Fruit fly (Drosophila melanogaster) whole organism, prepupa: ENCODE results near the gene CG1635.

Source experiments
- Blimp-1 ChIP-seq: fragments of 200-800 bp; sonication (Bioruptor generic); optimal IDR thresholded peaks from 3 replicates; lab custom pipeline; 2017; ENCODE audit warnings: missing biosample characterization, missing genetic modification characterization, mild to moderate bottlenecking, moderate library complexity, missing genetic modification reagents
- CG10631 ChIP-seq: fragments of 200-800 bp; sonication (Bioruptor generic); optimal IDR thresholded peaks from 2 replicates; lab custom pipeline; 2016; ENCODE audit warnings: missing biosample characterization, missing genetic modification characterization
- CG11294 ChIP-seq: fragments of 200-800 bp; sonication (Bioruptor generic); IDR thresholded peaks from 2 replicates; pipeline ENCODE4 v1.3.6; 2022; ENCODE audit warnings: missing biosample characterization, missing genetic modification characterization
- CG11762 ChIP-seq: fragments of 200-800 bp; sonication (Bioruptor generic); optimal IDR thresholded peaks from 3 replicates; lab custom pipeline; 2016; ENCODE audit warnings: missing biosample characterization, missing genetic modification characterization; ENCODE audit not compliant: insufficient read depth
- CG11902 ChIP-seq: fragments of 200-800 bp; sonication (Bioruptor generic); optimal IDR thresholded peaks from 3 replicates; lab custom pipeline; 2016; ENCODE audit warnings: missing biosample characterization, missing genetic modification characterization
- CG15336 ChIP-seq: fragments of 200-800 bp; sonication (Bioruptor generic); IDR thresholded peaks from 2 replicates; pipeline ENCODE4 v1.3.6; 2022; ENCODE audit warnings: missing biosample characterization, missing genetic modification characterization
- CG1621 ChIP-seq: fragments of 200-800 bp; sonication (Bioruptor generic); optimal IDR thresholded peaks from 3 replicates; lab custom pipeline; 2018; ENCODE audit warnings: missing biosample characterization, mild to moderate bottlenecking, missing genetic modification characterization
- CG16779 ChIP-seq: fragments of 200-800 bp; sonication (Bioruptor generic); optimal IDR thresholded peaks from 3 replicates; lab custom pipeline; 2017; ENCODE audit warnings: missing biosample characterization, mild to moderate bottlenecking, missing genetic modification characterization
- CG3032 ChIP-seq: fragments of 200-800 bp; optimal IDR thresholded peaks from 2 replicates; lab custom pipeline; 2019; ENCODE audit warnings: missing biosample characterization, mild to moderate bottlenecking, missing genetic modification characterization, moderate library complexity
- CG31627 ChIP-seq: fragments of 200-800 bp; sonication (Bioruptor generic); optimal IDR thresholded peaks from 3 replicates; lab custom pipeline; 2016; ENCODE audit warnings: missing biosample characterization, missing genetic modification characterization
- CG32006 ChIP-seq: fragments of 200-800 bp; sonication (Bioruptor generic); optimal IDR thresholded peaks from 3 replicates; lab custom pipeline; 2017; ENCODE audit warnings: missing biosample characterization, mild to moderate bottlenecking, missing genetic modification characterization
- CG34406 ChIP-seq: fragments of 200-800 bp; sonication (Bioruptor generic); optimal IDR thresholded peaks from 3 replicates; lab custom pipeline; 2016; ENCODE audit warnings: missing biosample characterization, missing genetic modification characterization
- CG4318 ChIP-seq: fragments of 200-800 bp; sonication (Bioruptor generic); optimal IDR thresholded peaks from 3 replicates; lab custom pipeline; 2017; ENCODE audit warnings: missing biosample characterization, mild to moderate bottlenecking, missing genetic modification characterization
- CG6276 ChIP-seq: fragments of 200-800 bp; sonication (Bioruptor generic); optimal IDR thresholded peaks from 2 replicates; lab custom pipeline; 2017; ENCODE audit warnings: missing biosample characterization, mild to moderate bottlenecking, missing genetic modification characterization
- CG6792 ChIP-seq: fragments of 200-800 bp; sonication (Bioruptor generic); optimal IDR thresholded peaks from 3 replicates; lab custom pipeline; 2016; ENCODE audit warnings: missing biosample characterization, missing genetic modification characterization
- CG6808 ChIP-seq: fragments of 200-800 bp; sonication (Bioruptor generic); optimal IDR thresholded peaks from 3 replicates; lab custom pipeline; 2017; ENCODE audit warnings: missing biosample characterization, missing genetic modification characterization, mild to moderate bottlenecking, moderate library complexity, missing genetic modification reagents
- CG6854 ChIP-seq: fragments of 200-800 bp; sonication (Bioruptor generic); optimal IDR thresholded peaks from 2 replicates; lab custom pipeline; 2017; ENCODE audit warnings: missing biosample characterization, mild to moderate bottlenecking, missing genetic modification characterization
- CG7368 ChIP-seq: fragments of 200-800 bp; sonication (Bioruptor generic); optimal IDR thresholded peaks from 3 replicates; lab custom pipeline; 2016; ENCODE audit warnings: missing biosample characterization, missing genetic modification characterization
- CG8119 ChIP-seq: fragments of 200-800 bp; sonication (Bioruptor generic); IDR thresholded peaks from 3 replicates; pipeline ENCODE4 v1.3.6; 2022; ENCODE audit warnings: missing biosample characterization, missing genetic modification characterization
- Eip75B ChIP-seq: fragments of 200-800 bp; sonication (Bioruptor generic); optimal IDR thresholded peaks from 3 replicates; lab custom pipeline; 2016; ENCODE audit warnings: missing biosample characterization, missing genetic modification characterization
- Eip78C ChIP-seq: fragments of 200-800 bp; sonication (Bioruptor generic); peaks from one replicate; lab custom pipeline; 2016; ENCODE audit warnings: missing biosample characterization, missing genetic modification characterization
- Eip93F ChIP-seq: fragments of 200-800 bp; sonication (Bioruptor generic); optimal IDR thresholded peaks from 2 replicates; lab custom pipeline; 2016; ENCODE audit warnings: missing biosample characterization, mild to moderate bottlenecking, missing genetic modification characterization
- Ets21C ChIP-seq: fragments of 200-800 bp; sonication (Bioruptor generic); optimal IDR thresholded peaks from 3 replicates; lab custom pipeline; 2016; ENCODE audit warnings: missing biosample characterization, missing genetic modification characterization
- Gug ChIP-seq: fragments of 200-800 bp; sonication (Bioruptor generic); IDR thresholded peaks from 2 replicates; pipeline ENCODE4 v1.3.6; 2022; ENCODE audit warnings: missing biosample characterization, missing genetic modification characterization
- Hr38 ChIP-seq: sonication (Bioruptor generic); optimal IDR thresholded peaks from 2 replicates; lab custom pipeline; 2016; ENCODE audit warnings: missing biosample characterization, missing genetic modification characterization
- Hr39 ChIP-seq: fragments of 200-800 bp; sonication (Bioruptor generic); optimal IDR thresholded peaks from 2 replicates; lab custom pipeline; 2016; ENCODE audit warnings: missing biosample characterization, missing genetic modification characterization
- Hr4 ChIP-seq: fragments of 200-800 bp; sonication (Bioruptor generic); optimal IDR thresholded peaks from 3 replicates; lab custom pipeline; 2016; ENCODE audit warnings: missing biosample characterization, missing genetic modification characterization
- Lpt ChIP-seq: fragments of 200-800 bp; sonication (Bioruptor generic); optimal IDR thresholded peaks from 3 replicates; lab custom pipeline; 2016; ENCODE audit warnings: missing biosample characterization, missing genetic modification characterization
- OdsH ChIP-seq: fragments of 200-800 bp; sonication (Bioruptor generic); optimal IDR thresholded peaks from 3 replicates; lab custom pipeline; 2016; ENCODE audit warnings: missing biosample characterization, missing genetic modification characterization
- Smox ChIP-seq: fragments of 200-800 bp; sonication (Bioruptor generic); optimal IDR thresholded peaks from 3 replicates; lab custom pipeline; 2016; ENCODE audit warnings: missing biosample characterization, missing genetic modification characterization
- Sox102F ChIP-seq: fragments of 200-800 bp; sonication (Bioruptor generic); optimal IDR thresholded peaks from 2 replicates; lab custom pipeline; 2016; ENCODE audit warnings: missing biosample characterization, mild to moderate bottlenecking, missing genetic modification characterization
- acj6 ChIP-seq: fragments of 200-800 bp; sonication (Bioruptor generic); optimal IDR thresholded peaks from 3 replicates; lab custom pipeline; 2016; ENCODE audit warnings: missing biosample characterization, missing genetic modification characterization
- cyc ChIP-seq: fragments of 200-800 bp; sonication (Bioruptor generic); optimal IDR thresholded peaks from 3 replicates; lab custom pipeline; 2016; ENCODE audit warnings: missing biosample characterization, missing genetic modification characterization
- dac ChIP-seq: fragments of 200-800 bp; sonication (Bioruptor generic); optimal IDR thresholded peaks from 2 replicates; lab custom pipeline; 2017; ENCODE audit warnings: missing biosample characterization, mild to moderate bottlenecking, missing genetic modification characterization
- eg ChIP-seq: fragments of 200-800 bp; sonication (Bioruptor generic); IDR thresholded peaks from 3 replicates; pipeline ENCODE4 v1.3.6; 2022; ENCODE audit warnings: missing biosample characterization, missing genetic modification characterization
- esn ChIP-seq: fragments of 200-800 bp; sonication (Bioruptor generic); optimal IDR thresholded peaks from 2 replicates; lab custom pipeline; 2016; ENCODE audit warnings: missing biosample characterization, mild to moderate bottlenecking, missing genetic modification characterization, moderate library complexity
- fd85E ChIP-seq: fragments of 200-800 bp; sonication (Bioruptor generic); optimal IDR thresholded peaks from 3 replicates; lab custom pipeline; 2016; ENCODE audit warnings: missing biosample characterization, missing genetic modification characterization
- lz ChIP-seq: fragments of 200-800 bp; sonication (Bioruptor generic); optimal IDR thresholded peaks from 3 replicates; lab custom pipeline; 2016; ENCODE audit warnings: missing biosample characterization, missing genetic modification characterization
- pdm3 ChIP-seq: fragments of 200-800 bp; sonication (Bioruptor generic); optimal IDR thresholded peaks from 3 replicates; lab custom pipeline; 2016; ENCODE audit warnings: missing biosample characterization, missing genetic modification characterization
- salr ChIP-seq, 2 experiments: fragments of 200-800 bp; sonication (Bioruptor generic); optimal IDR thresholded peaks; 3 replicates each; lab custom pipeline; 2016 to 2018; ENCODE audit warnings: missing biosample characterization in 2 of 2, missing genetic modification characterization in 2 of 2, mild to moderate bottlenecking in 1 of 2
- spab ChIP-seq: fragments of 200-800 bp; sonication (Bioruptor generic); optimal IDR thresholded peaks from 2 replicates; lab custom pipeline; 2017; ENCODE audit warnings: missing biosample characterization, mild to moderate bottlenecking, missing genetic modification characterization, missing genetic modification reagents
- svp ChIP-seq: fragments of 200-800 bp; sonication (Bioruptor generic); peaks from one replicate; lab custom pipeline; 2016; ENCODE audit warnings: missing biosample characterization, missing genetic modification characterization
- topi ChIP-seq: fragments of 200-800 bp; sonication (Bioruptor generic); optimal IDR thresholded peaks from 3 replicates; lab custom pipeline; 2016; ENCODE audit warnings: missing biosample characterization, missing genetic modification characterization
- vri ChIP-seq: fragments of 200-800 bp; sonication (Bioruptor generic); optimal IDR thresholded peaks from 3 replicates; lab custom pipeline; 2016; ENCODE audit warnings: missing biosample characterization, mild to moderate bottlenecking, missing genetic modification characterization

CG1635 gene

DNA sequence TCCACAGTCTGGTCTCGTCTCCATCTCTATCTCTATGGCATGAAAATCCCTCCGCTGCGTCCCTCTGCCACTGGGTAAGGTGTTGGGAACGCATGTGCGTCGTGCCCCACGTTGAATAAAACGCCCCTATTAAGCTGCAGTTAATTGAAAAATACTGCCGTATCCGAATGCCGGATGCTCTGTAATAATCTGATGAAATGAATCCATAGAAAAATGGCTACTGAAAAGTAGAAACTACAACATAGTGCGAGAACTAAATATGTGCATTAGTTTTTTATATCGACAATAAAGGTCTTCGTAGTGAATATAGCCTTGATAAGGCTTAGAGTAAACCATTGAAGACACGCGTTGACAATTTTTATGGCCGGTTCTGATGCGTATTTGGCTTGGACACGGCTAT is 21.7 kb upstream of the CG1635 start (continued):
- TF ChIP-seq Blimp-1 (GFP tag; lab: Kevin White, UChicago): no peak
- TF ChIP-seq pdm3: peak; percentile 66
- TF ChIP-seq CG1621 (tag; lab: Kevin White, UChicago): peak; percentile 78
- TF ChIP-seq CG6792 (GFP tag; lab: Kevin White, UChicago): peak; percentile 52
- TF ChIP-seq dac (GFP tag; lab: Kevin White, UChicago): peak; percentile 50
- peak; percentile 74 for TF ChIP-seq CG6808 (GFP tag; lab: Kevin White, UChicago)
- TF ChIP-seq lz (GFP tag; lab: Kevin White, UChicago): peak; percentile 13
- peak; percentile 83 for TF ChIP-seq CG15336 (GFP tag; lab: Robert Waterston, UW)
- peak; percentile 82 for TF ChIP-seq CG3032 (tag; lab: Kevin White, UChicago)
- TF ChIP-seq salr (GFP tag; optimal IDR thresholded peaks at IDR 0.05; lab: Kevin White, UChicago): peak; percentile 48 to 64
- no peak for TF ChIP-seq CG31627 (GFP tag; lab: Kevin White, UChicago)
- peak; percentile 80 for TF ChIP-seq Eip75B
- peak; percentile 41 for TF ChIP-seq CG11762 (GFP tag; lab: Kevin White, UChicago)
- no peak for TF ChIP-seq cyc (GFP tag; lab: Kevin White, UChicago)
- peak; percentile 83 for TF ChIP-seq CG8119
- TF ChIP-seq CG32006 (GFP tag; lab: Kevin White, UChicago): peak; percentile 83
- TF ChIP-seq fd85E (GFP tag; lab: Kevin White, UChicago): no peak
- TF ChIP-seq CG4318 (GFP tag; lab: Kevin White, UChicago): peak; percentile 62
- TF ChIP-seq Sox102F (GFP tag; lab: Kevin White, UChicago): no peak
- TF ChIP-seq CG7368 (GFP tag; lab: Kevin White, UChicago): peak; percentile 35
- no peak for TF ChIP-seq esn
- TF ChIP-seq Eip93F (GFP tag; lab: Kevin White, UChicago): no peak
- peak; percentile 49 for TF ChIP-seq OdsH (GFP tag; lab: Kevin White, UChicago)
- TF ChIP-seq Ets21C: no peak
- peak; percentile 26 for TF ChIP-seq Lpt (GFP tag; lab: Kevin White, UChicago)
- TF ChIP-seq eg (GFP tag; lab: Robert Waterston, UW): peak; percentile 73
- peak; percentile 53 for TF ChIP-seq acj6
- TF ChIP-seq spab (GFP tag; lab: Kevin White, UChicago): peak; percentile 72
- no peak for TF ChIP-seq vri (GFP tag; lab: Kevin White, UChicago)
- peak; percentile 20 for TF ChIP-seq CG34406 (GFP tag; lab: Kevin White, UChicago)
- peak; percentile 62 for TF ChIP-seq CG16779 (tag; lab: Kevin White, UChicago)
- TF ChIP-seq CG11294 (GFP tag; lab: Robert Waterston, UW): peak; percentile 41; the same call in 1 of the 2 replicates
- TF ChIP-seq CG6854 (GFP tag; lab: Kevin White, UChicago): no peak
- peak; percentile 70 for TF ChIP-seq Hr4 (GFP tag; lab: Kevin White, UChicago)
- TF ChIP-seq Eip78C: peak; percentile 92
- peak; percentile 85 for TF ChIP-seq CG10631 (GFP tag; lab: Kevin White, UChicago)
- no peak for TF ChIP-seq Smox
- TF ChIP-seq Hr38: no peak
- TF ChIP-seq Hr39 (GFP tag; lab: Kevin White, UChicago): no peak
- TF ChIP-seq CG11902: no peak
- TF ChIP-seq CG6276: peak; percentile 62
- TF ChIP-seq topi (GFP tag; lab: Kevin White, UChicago): peak; percentile 24
- no peak for TF ChIP-seq svp (GFP tag; lab: Kevin White, UChicago)
- TF ChIP-seq Gug (GFP tag; lab: Robert Waterston, UW): peak; percentile 79
